Worm (Caenorhabditis elegans) whole organism, L4/young adult: ENCODE data around the gene baf-1.

Source experiments
- W03F9.2 ChIP-seq: fragments of 150-350 bp; optimal IDR thresholded peaks from 2 replicates; lab custom pipeline; 2014; ENCODE audit warnings: missing biosample characterization, missing genetic modification characterization
- him-1 ChIP-seq: sonication (generic microtip); optimal IDR thresholded peaks from 2 replicates; lab custom pipeline; 2016; ENCODE audit warnings: missing genotype, missing genetic modification reagents, missing genetic modification characterization, missing compliant biosample characterization

DNA sequence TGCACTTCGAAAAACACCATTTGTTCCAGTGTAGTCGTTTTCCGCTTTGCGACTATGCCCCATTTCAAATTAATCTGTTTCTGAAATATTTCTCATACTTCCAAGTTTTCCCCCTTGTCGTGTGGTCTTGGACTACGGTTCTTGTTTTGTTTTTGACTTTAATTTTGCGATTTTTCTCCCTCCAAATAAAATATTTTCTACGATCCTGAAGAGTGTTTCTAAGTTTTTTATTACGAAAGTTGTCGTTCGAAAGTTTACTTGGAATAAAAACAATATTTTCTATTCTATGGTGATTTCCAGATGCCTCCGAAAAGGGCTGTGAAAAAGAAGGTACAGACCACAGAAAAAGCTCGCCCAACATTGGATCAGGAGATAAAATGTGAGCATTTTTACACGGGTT is 593 bp downstream of the baf-1 start, which contains the start of gene tag-342:
- TF ChIP-seq W03F9.2 (tag; lab: Kevin White, UChicago) = no peak
- no peak for TF ChIP-seq him-1 (tag; lab: Kevin White, UChicago)
